Worm (Caenorhabditis elegans): Measurements from ENCODE around the gene F13B12.7.

F13B12.7 gene

DNA sequence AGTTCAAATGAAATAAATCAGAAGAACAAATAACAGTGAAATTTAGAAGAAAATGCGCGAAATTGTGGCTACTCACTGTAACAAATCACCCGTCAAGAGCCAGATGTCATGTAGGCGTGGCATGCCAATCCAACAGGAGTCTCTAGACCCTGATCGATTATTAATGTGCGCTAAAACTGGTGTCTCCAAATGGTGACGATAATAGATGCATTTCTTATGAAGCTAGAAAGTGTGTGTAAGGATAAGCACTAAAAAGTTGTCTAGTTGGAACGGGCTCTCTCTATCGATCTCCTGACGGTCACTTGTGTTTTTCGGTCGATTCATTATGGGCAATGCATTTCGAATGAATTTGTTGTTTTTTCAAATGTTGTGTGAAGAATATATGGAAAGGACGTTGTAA lies 18.2 kb downstream of the F13B12.7 start, which contains the start of gene mec-3:
TSS of gene mec-3 (minus strand) at position 101 of the 400 bp plus-strand sequence.
- peak; percentile 43 for TF ChIP-seq unc-86 (tag; optimal IDR thresholded peaks at IDR 0.05)
- no peak for TF ChIP-seq lin-15B (tag; optimal IDR thresholded peaks at IDR 0.05)
- TF ChIP-seq mdl-1 (tag; optimal IDR thresholded peaks at IDR 0.05), result no peak
- TF ChIP-seq lin-39 (tag; optimal IDR thresholded peaks at IDR 0.05), result no peak
- TF ChIP-seq zag-1 (tag; optimal IDR thresholded peaks at IDR 0.05), result no peak
- no peak for TF ChIP-seq nhr-47 (tag; optimal IDR thresholded peaks at IDR 0.05)
- TF ChIP-seq unc-130 (tag; optimal IDR thresholded peaks at IDR 0.05), result no peak

DNA sequence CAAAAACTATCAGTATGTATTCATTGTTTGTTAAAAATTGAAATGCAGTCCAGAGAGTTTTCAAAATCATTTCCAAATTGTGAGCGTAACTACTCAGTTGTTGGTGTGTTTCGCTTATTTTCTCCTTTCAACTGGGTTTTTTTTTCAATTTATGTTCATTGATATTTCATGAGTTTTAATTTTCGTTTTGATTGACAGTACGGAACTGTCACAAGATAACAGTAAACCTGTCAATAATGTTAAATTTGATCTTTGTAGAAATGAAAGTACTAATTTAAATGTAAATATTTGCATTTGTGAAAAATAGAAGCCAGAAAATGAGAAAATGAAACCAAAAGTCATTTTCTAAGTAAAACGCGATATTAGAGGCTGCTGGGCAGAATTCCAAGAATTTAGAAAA lies 19.0 kb downstream of the F13B12.7 start:
- TF ChIP-seq pax-3 (tag; optimal IDR thresholded peaks at IDR 0.05) (no peak), ama-1 (optimal IDR thresholded peaks at IDR 0.05) (no peak), nhr-90 (tag; optimal IDR thresholded peaks at IDR 0.05; ENCODE audit: poor library complexity) (no peak), dpl-1 (GFP tag; optimal IDR thresholded peaks at IDR 0.05) (no peak), pag-3 (tag; optimal IDR thresholded peaks at IDR 0.05; ENCODE audit: borderline replicate concordance, insufficient read depth) (no peak), efl-1 (optimal IDR thresholded peaks at IDR 0.05) (no peak), efl-1 (GFP tag; optimal IDR thresholded peaks at IDR 0.05 in 1 of 2) (no peak), vab-15 (tag; optimal IDR thresholded peaks at IDR 0.05) (no peak), lsy-2 (tag; optimal IDR thresholded peaks at IDR 0.05) (no peak), ztf-11 (tag; optimal IDR thresholded peaks at IDR 0.05) (no peak), snpc-4 (tag; optimal IDR thresholded peaks at IDR 0.05) (no peak)

DNA sequence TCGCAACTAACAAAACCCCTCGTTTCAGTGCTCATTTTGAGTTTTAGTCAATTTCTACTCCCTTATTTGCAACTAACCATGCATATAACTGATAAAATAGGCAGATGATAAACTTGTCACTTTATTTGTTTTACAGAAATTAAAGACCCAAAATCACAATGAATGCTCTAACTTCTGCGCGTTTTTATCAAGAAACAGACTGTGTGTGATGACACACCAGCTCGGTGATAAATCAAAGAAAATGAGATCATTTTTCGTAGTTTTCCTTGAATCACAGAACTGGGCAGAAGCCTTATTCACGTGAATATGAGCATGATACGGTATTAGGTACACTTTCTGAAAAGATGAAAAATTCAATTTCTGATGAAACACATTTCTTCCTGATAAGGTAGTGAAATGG lies 19.5 kb downstream of the F13B12.7 start:
- TF ChIP-seq nhr-90 (tag; optimal IDR thresholded peaks at IDR 0.05; ENCODE audit: poor library complexity), result peak; percentile 42
- TF ChIP-seq lin-35 (GFP tag; optimal IDR thresholded peaks at IDR 0.05), result peak in 1 of 2 experiments; percentile 21
- no peak for TF ChIP-seq mep-1 (tag; optimal IDR thresholded peaks at IDR 0.05)
- no peak for TF ChIP-seq ceh-90 (tag; optimal IDR thresholded peaks at IDR 0.05)
- no peak for TF ChIP-seq nhr-11 (tag; optimal IDR thresholded peaks at IDR 0.05)
- TF ChIP-seq elt-2 (tag; optimal IDR thresholded peaks at IDR 0.05), result peak; percentile 99
- no peak for TF ChIP-seq ets-5 (GFP tag; IDR thresholded peaks at IDR 0.05)
- TF ChIP-seq lsy-2 (tag; optimal IDR thresholded peaks at IDR 0.05), result no peak
- TF ChIP-seq sptf-1 (tag; optimal IDR thresholded peaks at IDR 0.05), result no peak
- no peak for TF ChIP-seq mef-2 (tag; optimal IDR thresholded peaks at IDR 0.05)
- peak; percentile 43 for TF ChIP-seq nhr-71 (tag; optimal IDR thresholded peaks at IDR 0.05)
- TF ChIP-seq nhr-20 (tag; optimal IDR thresholded peaks at IDR 0.05), result peak; percentile 51
- no peak for TF ChIP-seq sox-4 (tag; optimal IDR thresholded peaks at IDR 0.05)
- TF ChIP-seq aha-1 (tag; optimal IDR thresholded peaks at IDR 0.05), result no peak
- no peak for TF ChIP-seq grh-1 (GFP tag; IDR thresholded peaks at IDR 0.05)
- no peak for TF ChIP-seq tbx-2 (tag; optimal IDR thresholded peaks at IDR 0.05)
- no peak for TF ChIP-seq isw-1 (GFP tag; IDR thresholded peaks at IDR 0.05)

DNA sequence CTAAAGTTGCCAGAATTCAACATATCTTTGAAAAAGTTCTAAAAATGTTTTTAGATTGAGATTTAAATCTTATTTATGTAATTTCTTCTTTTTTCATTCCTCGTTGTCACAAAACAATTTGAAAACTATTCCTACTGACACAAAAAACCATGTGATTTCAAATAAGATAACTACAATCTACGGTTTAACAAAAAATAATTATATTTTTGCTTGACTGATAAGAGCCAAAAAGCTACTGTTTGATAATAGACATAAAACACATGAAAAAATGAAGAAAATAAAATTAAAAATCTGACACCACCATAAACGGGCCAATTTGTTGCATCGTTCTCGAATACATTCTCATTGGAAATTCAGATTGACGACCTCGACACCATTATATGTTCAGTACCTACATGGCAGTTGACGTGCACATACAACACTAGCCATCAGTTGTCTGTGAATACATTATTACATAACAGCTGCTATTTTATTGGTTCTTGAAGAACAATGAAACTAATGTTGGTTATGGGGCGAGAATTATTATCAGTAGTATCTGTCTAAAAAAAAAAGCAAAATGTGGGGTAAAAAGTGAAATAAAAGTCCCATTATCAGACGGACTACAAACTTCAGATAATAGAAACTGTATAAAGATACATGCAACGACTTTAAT lies 20.5 kb downstream of the F13B12.7 start, which contains the start of gene ugt-43:
TSS of gene ugt-43 (plus strand) at position 602 of the 652 bp plus-strand sequence.
- peak; percentile 60 for TF ChIP-seq elt-2 (tag; optimal IDR thresholded peaks at IDR 0.05)
- no peak for TF ChIP-seq ceh-90 (tag; optimal IDR thresholded peaks at IDR 0.05)

DNA sequence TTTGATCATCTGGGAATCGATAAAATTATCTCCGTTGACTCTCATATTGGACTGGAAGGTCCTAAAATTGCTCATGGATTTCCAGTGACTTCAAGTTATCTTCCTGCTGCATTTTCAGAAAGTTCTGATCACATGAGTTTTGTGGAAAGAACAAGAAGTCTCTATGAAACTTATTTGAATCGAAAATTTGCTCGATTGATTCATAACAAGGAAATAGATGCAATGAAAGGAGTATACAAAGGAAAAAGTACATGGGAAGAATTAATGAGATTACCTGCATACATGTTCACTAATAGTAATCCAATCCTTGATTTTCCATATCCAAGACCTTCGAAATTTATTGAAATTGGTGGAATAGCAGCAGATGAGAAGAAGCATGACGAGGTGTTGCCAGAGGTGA lies 22.2 kb downstream of the F13B12.7 start:
- TF ChIP-seq irx-1 (tag; optimal IDR thresholded peaks at IDR 0.05), result no peak
- no peak for TF ChIP-seq efl-1 (optimal IDR thresholded peaks at IDR 0.05)
- no peak for TF ChIP-seq efl-1 (GFP tag; optimal IDR thresholded peaks at IDR 0.05 in 1 of 2)
- no peak for TF ChIP-seq elt-2 (tag; optimal IDR thresholded peaks at IDR 0.05)
- TF ChIP-seq ceh-63 (GFP tag; optimal IDR thresholded peaks at IDR 0.05), result no peak

Data from whole organism, L1 larva.